Worm (Caenorhabditis elegans) whole organism, L2 larva: ENCODE data around the gene C18D11.9.
A peak's percentile ranks its signal among the peaks of the same experiment; 100 is the strongest.

Source experiments
- C34F6.9 ChIP-seq: fragments of 150-350 bp; optimal IDR thresholded peaks from 2 replicates; lab custom pipeline; 2014; ENCODE audit warnings: missing biosample characterization, missing genetic modification characterization
- F13H6.1 ChIP-seq: sonication (generic microtip); optimal IDR thresholded peaks from 2 replicates; lab custom pipeline; 2016; ENCODE audit warnings: missing genetic modification characterization, missing compliant biosample characterization
- R02D3.7 ChIP-seq: fragments of 150-350 bp; optimal IDR thresholded peaks from 2 replicates; lab custom pipeline; 2014; ENCODE audit warnings: missing biosample characterization, missing genetic modification characterization
- Y55F3AM.14 ChIP-seq: fragments of 200-800 bp; sonication (Bioruptor generic); optimal IDR thresholded peaks from 2 replicates; lab custom pipeline; 2018; ENCODE audit warnings: mild to moderate bottlenecking, missing genetic modification characterization, missing compliant biosample characterization
- aly-2 ChIP-seq: fragments of 150-350 bp; optimal IDR thresholded peaks from 2 replicates; lab custom pipeline; 2014; ENCODE audit warnings: missing biosample characterization, missing genetic modification characterization
- ama-1 ChIP-seq: fragments of 150-350 bp; optimal IDR thresholded peaks from 2 replicates; lab custom pipeline; 2018; ENCODE audit warnings: inconsistent platforms
- ceh-16 ChIP-seq: fragments of 150-350 bp; optimal IDR thresholded peaks from 2 replicates; lab custom pipeline; 2014; ENCODE audit warnings: missing biosample characterization, missing genetic modification characterization
- ceh-82 ChIP-seq: fragments of 150-350 bp; optimal IDR thresholded peaks from 2 replicates; lab custom pipeline; 2014; ENCODE audit warnings: missing biosample characterization, missing genetic modification characterization
- crh-2 ChIP-seq: sonication (generic microtip); optimal IDR thresholded peaks from 2 replicates; lab custom pipeline; 2017; ENCODE audit warnings: missing biosample characterization, missing genetic modification characterization
- egl-27 ChIP-seq: sonication (generic microtip); optimal IDR thresholded peaks from 3 replicates; lab custom pipeline; 2017; ENCODE audit warnings: missing biosample characterization, missing genetic modification reagents, missing genetic modification characterization
- elt-1 ChIP-seq: fragments of 150-350 bp; optimal IDR thresholded peaks from 2 replicates; lab custom pipeline; 2014; ENCODE audit warnings: missing biosample characterization, missing genetic modification characterization
- fos-1 ChIP-seq: fragments of 150-350 bp; optimal IDR thresholded peaks from 2 replicates; lab custom pipeline; 2014; ENCODE audit warnings: missing biosample characterization, missing genetic modification characterization
- gmeb-1 ChIP-seq: fragments of 150-350 bp; optimal IDR thresholded peaks from 2 replicates; lab custom pipeline; 2014; ENCODE audit warnings: missing biosample characterization, missing genetic modification characterization
- lin-11 ChIP-seq: fragments of 150-350 bp; sonication (generic microtip); optimal IDR thresholded peaks from 2 replicates; lab custom pipeline; 2014; ENCODE audit warnings: missing biosample characterization, missing genetic modification characterization, inconsistent platforms, mixed read lengths
- lin-13 ChIP-seq: fragments of 150-350 bp; optimal IDR thresholded peaks from 2 replicates; lab custom pipeline; 2014; ENCODE audit warnings: missing biosample characterization, missing genetic modification reagents, missing genetic modification characterization
- lsy-2 ChIP-seq, 2 experiments: fragments of 150-350 bp in 1 of 2; sonication (generic microtip) in 1 of 2; optimal IDR thresholded peaks; 2 replicates each; lab custom pipeline; 2014 to 2017; ENCODE audit warnings: missing biosample characterization in 2 of 2, missing genetic modification characterization in 2 of 2
- mab-5 ChIP-seq: fragments of 150-350 bp; optimal IDR thresholded peaks from 2 replicates; lab custom pipeline; 2014; ENCODE audit warnings: missing biosample characterization, missing genetic modification characterization
- mdl-1 ChIP-seq, 2 experiments: fragments of 150-350 bp in 1 of 2; sonication (generic microtip) in 1 of 2; optimal IDR thresholded peaks; 2 replicates each; lab custom pipeline; 2017; ENCODE audit warnings: missing biosample characterization in 2 of 2, missing genetic modification characterization in 2 of 2
- nhr-10 ChIP-seq: sonication (generic microtip); optimal IDR thresholded peaks from 2 replicates; lab custom pipeline; 2017; ENCODE audit warnings: missing biosample characterization, missing genetic modification characterization
- nhr-11 ChIP-seq: fragments of 150-350 bp; optimal IDR thresholded peaks from 2 replicates; lab custom pipeline; 2014; ENCODE audit warnings: missing biosample characterization, missing genetic modification characterization
- nhr-129 ChIP-seq: fragments of 150-350 bp; optimal IDR thresholded peaks from 2 replicates; lab custom pipeline; 2014; ENCODE audit warnings: missing biosample characterization, missing genetic modification characterization
- nhr-21 ChIP-seq: fragments of 150-350 bp; optimal IDR thresholded peaks from 2 replicates; lab custom pipeline; 2014; ENCODE audit warnings: missing biosample characterization, missing genetic modification characterization
- nhr-23 ChIP-seq: fragments of 150-350 bp; optimal IDR thresholded peaks from 2 replicates; lab custom pipeline; 2014; ENCODE audit warnings: missing biosample characterization, missing genetic modification reagents, missing genetic modification characterization
- nhr-25 ChIP-seq: fragments of 150-350 bp; sonication (generic microtip); optimal IDR thresholded peaks from 3 replicates; lab custom pipeline; 2014; ENCODE audit warnings: missing biosample characterization, missing genetic modification characterization
- peb-1 ChIP-seq: fragments of 150-350 bp; optimal IDR thresholded peaks from 2 replicates; lab custom pipeline; 2014; ENCODE audit warnings: missing biosample characterization, missing genetic modification characterization
- sem-4 ChIP-seq: fragments of 150-350 bp; optimal IDR thresholded peaks from 2 replicates; lab custom pipeline; 2014; ENCODE audit warnings: missing biosample characterization, missing genetic modification reagents, missing genetic modification characterization
- skn-1 ChIP-seq: sonication (generic microtip); optimal IDR thresholded peaks from 2 replicates; lab custom pipeline; 2017; ENCODE audit warnings: missing biosample characterization, missing genetic modification characterization
- sma-3 ChIP-seq: sonication (generic microtip); optimal IDR thresholded peaks from 2 replicates; lab custom pipeline; 2016; ENCODE audit warnings: missing genetic modification reagents, missing genetic modification characterization, missing compliant biosample characterization
- sma-9 ChIP-seq, 2 experiments: fragments of 150-350 bp in 1 of 2; sonication (generic microtip) in 1 of 2; optimal IDR thresholded peaks; 2 replicates each; lab custom pipeline; 2014 to 2016; ENCODE audit warnings: missing genetic modification characterization in 2 of 2, mild to moderate bottlenecking in 1 of 2, missing biosample characterization in 1 of 2, missing compliant biosample characterization in 1 of 2, missing genetic modification reagents in 1 of 2, moderate library complexity in 1 of 2
- snpc-4 ChIP-seq: fragments of 150-350 bp; optimal IDR thresholded peaks from 2 replicates; lab custom pipeline; 2014; ENCODE audit warnings: missing biosample characterization, missing genetic modification characterization
- unc-55 ChIP-seq: fragments of 150-350 bp; sonication (generic microtip); optimal IDR thresholded peaks from 3 replicates; lab custom pipeline; 2014; ENCODE audit warnings: missing biosample characterization, missing genetic modification reagents, missing genetic modification characterization
- unc-62 ChIP-seq: fragments of 150-350 bp; optimal IDR thresholded peaks from 2 replicates; lab custom pipeline; 2014; ENCODE audit warnings: missing biosample characterization, missing genetic modification reagents, missing genetic modification characterization
- zag-1 ChIP-seq: fragments of 150-350 bp; optimal IDR thresholded peaks from 2 replicates; lab custom pipeline; 2014; ENCODE audit warnings: missing biosample characterization, missing genetic modification characterization
- ztf-1 ChIP-seq: fragments of 200-800 bp; sonication (Bioruptor generic); conservative IDR thresholded peaks from 2 replicates; pipeline ENCODE4 v1.3.6; 2022; ENCODE audit warnings: missing genetic modification characterization, missing compliant biosample characterization
- ztf-4 ChIP-seq: fragments of 150-350 bp; optimal IDR thresholded peaks from 2 replicates; lab custom pipeline; 2014; ENCODE audit warnings: missing biosample characterization, missing genetic modification characterization

Gene C18D11.9

DNA sequence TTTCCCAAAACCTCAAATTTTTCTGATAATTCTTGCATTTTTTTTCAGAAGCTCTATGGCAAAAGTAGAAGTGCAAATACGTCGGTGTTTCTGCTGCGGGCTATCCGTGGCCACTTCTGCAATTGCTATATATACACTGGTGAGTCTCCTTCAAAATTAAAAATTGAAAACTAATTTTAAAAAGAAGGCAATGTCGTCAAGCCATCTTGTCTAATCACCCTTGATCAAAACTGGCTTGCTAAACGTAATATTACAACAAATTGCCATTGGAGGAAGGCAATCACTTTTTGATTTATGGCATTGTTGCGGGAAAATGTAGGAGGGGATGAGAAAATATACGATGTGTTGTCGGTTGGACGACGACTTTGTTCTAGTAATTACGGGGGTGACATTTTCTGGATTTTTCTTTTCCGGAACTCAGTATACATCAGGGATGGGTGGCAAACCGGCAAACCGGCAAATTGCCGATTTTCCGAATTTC is 7.6 kb downstream of the C18D11.9 start, which contains the start of gene C18D11.1:
Gene C18D11.1, plus strand, starts transcription at position 51 of the 481 bp plus-strand sequence.
- TF ChIP-seq lin-13 (GFP tag; lab: Kevin White, UChicago): no peak
- TF ChIP-seq skn-1 (tag; lab: Kevin White, UChicago): no peak
- TF ChIP-seq Y55F3AM.14 (GFP tag; lab: Kevin White, UChicago): no peak
- TF ChIP-seq nhr-25: peak; percentile 26

DNA sequence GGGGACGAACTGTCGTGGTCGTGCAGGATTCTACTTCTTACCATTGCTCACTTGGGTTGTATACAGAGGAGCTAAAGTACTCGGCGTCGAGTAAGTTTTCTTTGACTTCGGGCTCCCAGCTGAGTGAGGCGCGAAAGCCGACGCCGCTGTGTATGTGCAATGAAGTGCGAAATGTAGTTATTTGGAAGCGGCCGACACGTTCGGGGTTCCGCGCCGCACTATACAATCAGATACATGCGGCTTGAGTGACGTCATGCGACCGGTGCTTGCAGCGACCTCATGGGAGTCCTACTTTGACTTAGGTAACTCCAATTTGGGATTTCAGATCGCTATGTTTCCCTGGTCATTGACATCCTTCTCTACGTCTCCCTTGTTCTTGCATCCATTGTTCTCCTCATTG is 8.9 kb downstream of the C18D11.9 start:
- TF ChIP-seq snpc-4 (tag; lab: Kevin White, UChicago) (peak; percentile 81), unc-62 (GFP tag; lab: Kevin White, UChicago) (no peak)
- TF ChIP-seq, all 48 proteins: peak for 1

DNA sequence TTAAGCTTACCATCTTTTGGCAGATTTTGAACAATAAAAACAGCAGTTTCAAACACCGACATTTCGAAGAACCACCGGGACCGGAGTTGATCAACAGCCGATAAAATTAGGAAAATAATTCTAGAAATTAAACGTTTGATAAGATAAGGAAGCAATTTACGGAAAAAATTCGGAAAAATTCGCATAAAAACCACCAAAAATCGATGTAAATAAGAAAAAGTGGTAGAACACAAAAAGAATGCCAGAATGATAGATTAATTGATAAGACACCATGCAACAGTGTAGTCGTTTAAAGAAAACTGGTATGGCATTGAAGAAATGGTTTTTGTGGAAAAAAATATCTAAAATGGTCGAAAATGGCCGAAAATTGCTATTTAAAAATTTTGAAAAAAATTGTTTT is 13.5 kb downstream of the C18D11.9 start, which contains the start of gene maa-1:
Gene maa-1, minus strand, starts transcription at position 120 of the 400 bp plus-strand sequence.
- TF ChIP-seq gmeb-1 (tag; lab: Kevin White, UChicago) (peak; percentile 9), sem-4 (tag; lab: Kevin White, UChicago) (no peak), ztf-4 (no peak), sma-9 (GFP tag; optimal IDR thresholded peaks at IDR 0.05; lab: Kevin White, UChicago) (no peak), sma-9 (tag; optimal IDR thresholded peaks at IDR 0.05; lab: Kevin White, UChicago) (no peak), ceh-82 (tag; lab: Kevin White, UChicago) (no peak), ztf-1 (no peak), nhr-129 (tag; lab: Kevin White, UChicago) (no peak), peb-1 (tag; lab: Kevin White, UChicago) (no peak), egl-27 (tag; lab: Kevin White, UChicago) (no peak), nhr-25 (no peak), mab-5 (tag; lab: Kevin White, UChicago) (no peak), R02D3.7 (tag; lab: Kevin White, UChicago) (no peak), snpc-4 (tag; lab: Kevin White, UChicago) (no peak), unc-62 (GFP tag; lab: Kevin White, UChicago) (no peak), crh-2 (tag; lab: Kevin White, UChicago) (peak; percentile 1), nhr-21 (no peak), nhr-11 (no peak), fos-1 (tag; lab: Kevin White, UChicago) (peak; percentile 42)

DNA sequence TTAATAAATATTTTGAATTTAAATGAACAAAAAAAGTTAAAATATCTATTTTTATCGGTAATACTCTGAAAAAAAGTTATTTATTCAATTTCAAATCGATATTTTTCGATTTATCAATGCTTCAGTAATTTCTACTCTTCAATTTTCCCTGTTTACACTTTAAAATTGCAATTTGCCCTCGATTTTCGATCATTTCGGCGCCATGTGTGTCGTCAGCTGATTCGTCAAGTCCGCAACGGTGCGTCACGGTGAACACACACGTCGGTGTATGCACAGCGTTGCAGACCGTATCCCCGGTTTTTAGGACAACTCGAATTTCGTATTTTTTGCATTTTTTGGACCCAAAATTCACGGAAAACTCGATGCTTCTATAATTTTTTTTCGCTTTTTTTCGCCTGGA is 14.3 kb downstream of the C18D11.9 start, which contains the start of gene C18D11.3:
Gene C18D11.3, plus strand, starts transcription at position 189 of the 400 bp plus-strand sequence.
- TF ChIP-seq F13H6.1 (peak; percentile 81), C34F6.9 (tag; lab: Kevin White, UChicago) (peak; percentile 94), aly-2 (tag; lab: Kevin White, UChicago) (no peak), sma-3 (GFP tag; lab: Kevin White, UChicago) (peak; percentile 82), nhr-23 (tag; lab: Kevin White, UChicago) (no peak), ceh-16 (tag; lab: Kevin White, UChicago) (peak; percentile 38), lin-13 (GFP tag; lab: Kevin White, UChicago) (peak; percentile 84), sma-9 (GFP tag; optimal IDR thresholded peaks at IDR 0.05; lab: Kevin White, UChicago) (peak; percentile 90), sma-9 (tag; optimal IDR thresholded peaks at IDR 0.05; lab: Kevin White, UChicago) (no peak), mdl-1 (tag; optimal IDR thresholded peaks at IDR 0.05; lab: Kevin White, UChicago) (peak in 1 of 2 experiments; percentile 63), zag-1 (tag; lab: Kevin White, UChicago) (peak; percentile 16), skn-1 (tag; lab: Kevin White, UChicago) (no peak), fos-1 (tag; lab: Kevin White, UChicago) (peak; percentile 86), nhr-21 (peak; percentile 77), unc-55 (GFP tag; lab: Kevin White, UChicago) (peak; percentile 87), crh-2 (tag; lab: Kevin White, UChicago) (peak; percentile 88), snpc-4 (tag; lab: Kevin White, UChicago) (peak; percentile 78), lin-11 (tag; lab: Kevin White, UChicago) (peak; percentile 90), nhr-129 (tag; lab: Kevin White, UChicago) (peak; percentile 92), R02D3.7 (tag; lab: Kevin White, UChicago) (no peak), elt-1 (tag; lab: Kevin White, UChicago) (no peak), ama-1 (lab: Kevin White, UChicago) (no peak), ztf-4 (peak; percentile 49), nhr-10 (tag; lab: Kevin White, UChicago) (peak; percentile 24), egl-27 (tag; lab: Kevin White, UChicago) (peak; percentile 60), gmeb-1 (tag; lab: Kevin White, UChicago) (peak; percentile 76), lsy-2 (tag; optimal IDR thresholded peaks at IDR 0.05; lab: Kevin White, UChicago) (peak; percentile 90 to 98), sem-4 (tag; lab: Kevin White, UChicago) (peak; percentile 84), nhr-25 (peak; percentile 85)
